Fruit fly (Drosophila melanogaster): ENCODE data around the gene Osi4.

Osi4 gene

dm6 chr3R:6229055-6229841 is 7.7 kb upstream of the Osi4 start (continued):
- TF ChIP-seq vnd (GFP tag; IDR thresholded peaks at IDR 0.05; ENCODE audit: partially characterized antibody) (no peak), Spps (tag; optimal IDR thresholded peaks at IDR 0.05) (no peak), CG11696 (GFP tag; IDR thresholded peaks at IDR 0.05) (no peak), CG10366 (GFP tag; IDR thresholded peaks at IDR 0.05) (no peak), tll (GFP tag; optimal IDR thresholded peaks at IDR 0.05) (no peak), run (tag; optimal IDR thresholded peaks at IDR 0.05) (no peak), CG10565 (GFP tag; optimal IDR thresholded peaks at IDR 0.05) (no peak), CG6254 (GFP tag; optimal IDR thresholded peaks at IDR 0.05) (peak; percentile 14), CG8089 (GFP tag; optimal IDR thresholded peaks at IDR 0.05) (no peak), sima (GFP tag; optimal IDR thresholded peaks at IDR 0.05) (no peak)

DNA sequence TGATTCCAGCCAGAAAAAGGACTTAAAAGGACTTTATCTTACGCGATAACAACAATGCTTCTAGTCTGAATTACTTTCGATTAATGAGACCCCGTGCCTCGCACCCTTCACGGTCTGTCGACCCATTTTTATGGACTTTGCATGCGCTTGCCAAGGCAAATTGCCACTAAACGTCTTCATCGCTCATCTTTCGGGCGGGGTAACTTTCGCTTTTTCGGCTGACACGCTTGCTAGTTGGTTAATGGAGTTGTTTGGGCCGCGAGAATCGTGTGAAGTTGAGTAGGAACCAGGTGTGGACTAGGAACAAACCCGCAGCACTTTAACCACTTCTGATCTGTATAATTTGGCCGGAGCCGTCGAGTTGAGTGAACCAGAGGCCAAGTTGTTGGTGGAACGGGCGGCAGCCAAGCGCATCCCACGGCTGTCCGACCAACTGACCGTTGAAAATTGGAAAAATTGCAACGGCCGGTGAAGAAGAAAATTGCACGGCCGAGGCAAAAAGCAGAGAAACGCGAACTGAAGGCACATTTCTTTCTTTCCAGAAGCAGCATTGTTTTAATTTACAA is 5.5 kb upstream of the Osi4 start, which contains the start of gene Osi5:
TSS of gene Osi5 (plus strand) at position 516 of the 566 bp plus-strand sequence.
- peak; percentile 95 for TF ChIP-seq Blimp-1 (GFP tag; optimal IDR thresholded peaks at IDR 0.05)
- TF ChIP-seq Ets65A (GFP tag): peak; percentile 4
- TF ChIP-seq CG6175 (GFP tag; IDR thresholded peaks at IDR 0.05): no peak

DNA sequence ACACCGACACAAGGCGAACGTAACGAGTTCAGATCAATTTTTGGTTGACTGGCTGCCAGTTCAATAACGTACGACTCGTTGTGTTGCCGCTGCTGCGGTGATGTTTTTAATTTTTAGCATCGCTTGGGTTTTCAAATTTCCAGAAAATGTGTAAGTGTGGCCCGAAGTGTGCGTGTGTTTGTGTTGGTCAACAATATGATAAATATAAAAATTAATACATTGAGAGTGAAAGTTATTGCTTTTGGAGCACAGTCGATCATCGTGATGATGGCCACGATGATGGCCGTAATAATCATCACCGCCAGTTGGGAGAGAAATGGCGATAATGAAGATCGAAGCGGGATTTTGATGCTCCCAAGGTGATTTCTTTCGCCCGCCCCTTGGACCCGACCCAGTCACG is 4.6 kb upstream of the Osi4 start:
- TF ChIP-seq Camta (GFP tag; optimal IDR thresholded peaks at IDR 0.05) (no peak), kni (GFP tag; optimal IDR thresholded peaks at IDR 0.05) (peak; percentile 34), CG5245 (GFP tag; optimal IDR thresholded peaks at IDR 0.05) (no peak), row (GFP tag; IDR thresholded peaks at IDR 0.05) (no peak), CG7745 (tag; optimal IDR thresholded peaks at IDR 0.05) (peak; percentile 75), HLH4C (GFP tag; IDR thresholded peaks at IDR 0.05; ENCODE audit: partially characterized antibody) (no peak), pros (GFP tag; optimal IDR thresholded peaks at IDR 0.05) (peak; percentile 14), zf30C (GFP tag; optimal IDR thresholded peaks at IDR 0.05) (no peak), CG12071 (GFP tag; optimal IDR thresholded peaks at IDR 0.05) (no peak), Hr78 (GFP tag; optimal IDR thresholded peaks at IDR 0.05) (peak in 1 of 2 experiments; percentile 32), dm (GFP tag; optimal IDR thresholded peaks at IDR 0.05) (no peak), Blimp-1 (GFP tag; optimal IDR thresholded peaks at IDR 0.05) (peak; percentile 93), abd-A (tag; optimal IDR thresholded peaks at IDR 0.05) (peak; percentile 60), p53 (GFP tag; optimal IDR thresholded peaks at IDR 0.05) (no peak), disco-r (GFP tag; optimal IDR thresholded peaks at IDR 0.05) (no peak), CG31365 (tag; optimal IDR thresholded peaks at IDR 0.05) (no peak), pfk (GFP tag; optimal IDR thresholded peaks at IDR 0.05) (no peak)

dm6 chr3R:6222119-6222518 is 538 bp upstream of the Osi4 start:
- no peak for TF ChIP-seq insv (GFP tag; optimal IDR thresholded peaks at IDR 0.05)
- TF ChIP-seq zen (tag; optimal IDR thresholded peaks at IDR 0.05): no peak
- peak; percentile 40 for TF ChIP-seq CG11504 (tag; optimal IDR thresholded peaks at IDR 0.05)
- no peak for TF ChIP-seq CG6689 (GFP tag; IDR thresholded peaks at IDR 0.05)
- peak; percentile 16 for TF ChIP-seq Sox100B (GFP tag; optimal IDR thresholded peaks at IDR 0.05)
- TF ChIP-seq phol (tag; optimal IDR thresholded peaks at IDR 0.05): peak; percentile 26
- peak; percentile 16 for TF ChIP-seq CG7839 (tag; optimal IDR thresholded peaks at IDR 0.05)
- peak; percentile 6 for TF ChIP-seq nmo (GFP tag; optimal IDR thresholded peaks at IDR 0.05)
- TF ChIP-seq gem (tag; optimal IDR thresholded peaks at IDR 0.05): peak; percentile 33
- TF ChIP-seq CG6175 (GFP tag; IDR thresholded peaks at IDR 0.05): no peak
- no peak for TF ChIP-seq sob (GFP tag; IDR thresholded peaks at IDR 0.05)
- peak; percentile 31 for TF ChIP-seq CG18262 (tag; optimal IDR thresholded peaks at IDR 0.05)
- 0 out of 3 replicates have a peak, but pooled peaks have one; percentile 31 for TF ChIP-seq CG17361 (GFP tag; IDR thresholded peaks at IDR 0.05)
- TF ChIP-seq CG16813 (GFP tag; IDR thresholded peaks at IDR 0.05; ENCODE audit: partially characterized antibody): no peak
- TF ChIP-seq stc (GFP tag; IDR thresholded peaks at IDR 0.05): no peak
- TF ChIP-seq Abd-B (GFP tag; optimal IDR thresholded peaks at IDR 0.05): no peak

Data from whole organism, embryonic.